Fruit fly (Drosophila melanogaster): Measurements from ENCODE around the gene Mcm3.
A peak's percentile ranks its signal among the peaks of the same experiment; 100 is the strongest.

Mcm3 gene

dm6 chrX:5311838-5312339 lies 11.8 kb upstream of the Mcm3 start, which contains the start of the genes TrxT and dhd (continued):
- TF ChIP-seq gcm (GFP tag; optimal IDR thresholded peaks at IDR 0.05) (no peak), CG11456 (GFP tag; IDR thresholded peaks at IDR 0.05) (0 out of 3 replicates have a peak, but pooled peaks have one; percentile 57), nerfin-1 (tag; optimal IDR thresholded peaks at IDR 0.05) (peak; percentile 1), CG31388 (GFP tag; optimal IDR thresholded peaks at IDR 0.05) (no peak), wdn (GFP tag; IDR thresholded peaks at IDR 0.05) (no peak), D19A (tag; optimal IDR thresholded peaks at IDR 0.05) (no peak), lov (optimal IDR thresholded peaks at IDR 0.05) (no peak), lov (GFP tag; IDR thresholded peaks at IDR 0.05) (0 out of 3 replicates have a peak, but pooled peaks have one; percentile 40), Poxn (GFP tag; IDR thresholded peaks at IDR 0.05) (no peak), ranshi (GFP tag; IDR thresholded peaks at IDR 0.05) (peak; percentile 19; the same call in 1 of the 2 replicates), CG1603 (tag; optimal IDR thresholded peaks at IDR 0.05) (no peak), CG11085 (GFP tag; IDR thresholded peaks at IDR 0.05) (no peak), dan (GFP tag; IDR thresholded peaks at IDR 0.05) (no peak), sna (GFP tag; IDR thresholded peaks at IDR 0.05; ENCODE audit: partially characterized antibody) (peak; percentile 59; the same call in 1 of the 2 replicates), wor (GFP tag; IDR thresholded peaks at IDR 0.05) (no peak), CG9817 (tag; optimal IDR thresholded peaks at IDR 0.05) (no peak), CG6654 (GFP tag; optimal IDR thresholded peaks at IDR 0.05) (no peak), yki (optimal IDR thresholded peaks at IDR 0.05) (no peak), dmrt99B (tag; optimal IDR thresholded peaks at IDR 0.05) (no peak), CG15269 (tag; optimal IDR thresholded peaks at IDR 0.05) (no peak), HLH4C (GFP tag; IDR thresholded peaks at IDR 0.05; ENCODE audit: partially characterized antibody) (peak; percentile 63; the same call in 2 of the 3 replicates), CG7963 (GFP tag; IDR thresholded peaks at IDR 0.05; ENCODE audit: partially characterized antibody) (0 out of 3 replicates have a peak, but pooled peaks have one; percentile 4), crp (GFP tag; optimal IDR thresholded peaks at IDR 0.05) (no peak), zf30C (GFP tag; optimal IDR thresholded peaks at IDR 0.05) (no peak), zen (tag; optimal IDR thresholded peaks at IDR 0.05) (no peak), Deaf1 (tag; optimal IDR thresholded peaks at IDR 0.05) (no peak), ab (GFP tag; optimal IDR thresholded peaks at IDR 0.05) (no peak), ewg (GFP tag; optimal IDR thresholded peaks at IDR 0.05) (peak; percentile 14), Myb (GFP tag; optimal IDR thresholded peaks at IDR 0.05) (peak; percentile 67), Optix (GFP tag; IDR thresholded peaks at IDR 0.05) (no peak), sima (GFP tag; optimal IDR thresholded peaks at IDR 0.05) (no peak), peb (GFP tag; IDR thresholded peaks at IDR 0.05) (0 out of 2 replicates have a peak, but pooled peaks have one; percentile 16), CG33213 (GFP tag; optimal IDR thresholded peaks at IDR 0.05) (peak; percentile 74), ro (GFP tag; IDR thresholded peaks at IDR 0.05) (no peak), repo (GFP tag; optimal IDR thresholded peaks at IDR 0.05) (no peak), caup (GFP tag; optimal IDR thresholded peaks at IDR 0.05; ENCODE audit: severe bottlenecking) (peak; percentile 50), scrt (GFP tag; optimal IDR thresholded peaks at IDR 0.05) (no peak), CG32772 (GFP tag; IDR thresholded peaks at IDR 0.05) (no peak), lilli (GFP tag; optimal IDR thresholded peaks at IDR 0.05) (no peak), Rfx (GFP tag; IDR thresholded peaks at IDR 0.05) (peak; percentile 64), CG12071 (GFP tag; optimal IDR thresholded peaks at IDR 0.05) (no peak), CG3838 (GFP tag; optimal IDR thresholded peaks at IDR 0.05) (no peak), CG6254 (GFP tag; optimal IDR thresholded peaks at IDR 0.05) (peak; percentile 34), Aef1 (GFP tag; IDR thresholded peaks at IDR 0.05) (peak; percentile 12; the same call in 1 of the 3 replicates), gsb (GFP tag; IDR thresholded peaks at IDR 0.05) (no peak), Hey (tag; optimal IDR thresholded peaks at IDR 0.05) (no peak), lola (GFP tag; optimal IDR thresholded peaks at IDR 0.05) (no peak), CG16779 (GFP tag; IDR thresholded peaks at IDR 0.05) (no peak), CG6272 (GFP tag; IDR thresholded peaks at IDR 0.05) (peak; percentile 17; the same call in 1 of the 2 replicates), lab (GFP tag; optimal IDR thresholded peaks at IDR 0.05) (no peak)
